Fruit fly (Drosophila melanogaster): ENCODE data around the gene CG5989.

Gene CG5989

dm6 chr3L:8553125-8553524, 50.8 kb downstream of the CG5989 start (continued):
- TF ChIP-seq bcd (GFP tag; optimal IDR thresholded peaks at IDR 0.05) (no peak), CG6689 (GFP tag; IDR thresholded peaks at IDR 0.05) (0 out of 2 replicates have a peak, but pooled peaks have one; percentile 15), Dip2 (GFP tag; IDR thresholded peaks at IDR 0.05) (no peak), bsh (GFP tag; optimal IDR thresholded peaks at IDR 0.05) (peak in 1 of 2 experiments; percentile 11), sug (tag; optimal IDR thresholded peaks at IDR 0.05) (peak; percentile 6), croc (GFP tag; conservative IDR thresholded peaks at IDR 0.05) (no peak), CG13296 (GFP tag; optimal IDR thresholded peaks at IDR 0.05) (no peak), CG2116 (GFP tag; optimal IDR thresholded peaks at IDR 0.05) (no peak), CG5180 (GFP tag; optimal IDR thresholded peaks at IDR 0.05) (no peak), en (GFP tag; optimal IDR thresholded peaks at IDR 0.05) (no peak), phol (tag; optimal IDR thresholded peaks at IDR 0.05) (no peak), CG7745 (tag; optimal IDR thresholded peaks at IDR 0.05) (no peak), CG1603 (tag; optimal IDR thresholded peaks at IDR 0.05) (no peak), kay (GFP tag; optimal IDR thresholded peaks at IDR 0.05) (no peak), CG12744 (GFP tag; optimal IDR thresholded peaks at IDR 0.05) (no peak), NfI (GFP tag; optimal IDR thresholded peaks at IDR 0.05) (no peak), CG30020 (tag; optimal IDR thresholded peaks at IDR 0.05) (no peak), MESR4 (GFP tag; optimal IDR thresholded peaks at IDR 0.05) (no peak), CG16813 (GFP tag; IDR thresholded peaks at IDR 0.05; ENCODE audit: partially characterized antibody) (no peak), ind (GFP tag; optimal IDR thresholded peaks at IDR 0.05) (no peak), Myb (GFP tag; optimal IDR thresholded peaks at IDR 0.05) (no peak), dm (GFP tag; optimal IDR thresholded peaks at IDR 0.05) (no peak), Tbp (GFP tag; optimal IDR thresholded peaks at IDR 0.05) (no peak), slou (GFP tag; optimal IDR thresholded peaks at IDR 0.05) (no peak), Hr3 (GFP tag; optimal IDR thresholded peaks at IDR 0.05) (no peak), CG7556 (GFP tag; optimal IDR thresholded peaks at IDR 0.05) (no peak), CG15073 (GFP tag; optimal IDR thresholded peaks at IDR 0.05) (no peak), pros (GFP tag; optimal IDR thresholded peaks at IDR 0.05) (no peak), fru (optimal IDR thresholded peaks at IDR 0.05) (no peak), CG15601 (tag; optimal IDR thresholded peaks at IDR 0.05) (no peak), E2f2 (GFP tag; IDR thresholded peaks at IDR 0.05) (no peak), rib (GFP tag; IDR thresholded peaks at IDR 0.05) (no peak), ara (GFP tag; IDR thresholded peaks at IDR 0.05) (no peak), aop (GFP tag; IDR thresholded peaks at IDR 0.05) (no peak; the same call in 1 of the 2 replicates), CG3065 (GFP tag; optimal IDR thresholded peaks at IDR 0.05) (no peak), CG9932 (GFP tag; IDR thresholded peaks at IDR 0.05) (peak; percentile 56; the same call in 1 of the 2 replicates), maf-S (GFP tag; optimal IDR thresholded peaks at IDR 0.05) (no peak), pb (GFP tag; optimal IDR thresholded peaks at IDR 0.05) (no peak), odd (GFP tag; optimal IDR thresholded peaks at IDR 0.05) (no peak), CG32532 (GFP tag; IDR thresholded peaks at IDR 0.05) (peak; percentile 42; the same call in 1 of the 2 replicates), Xrp1 (GFP tag; IDR thresholded peaks at IDR 0.05) (no peak), Ets65A (GFP tag) (no peak), CG10462 (GFP tag; optimal IDR thresholded peaks at IDR 0.05) (no peak), pho (GFP tag; optimal IDR thresholded peaks at IDR 0.05) (no peak), Blimp-1 (GFP tag; optimal IDR thresholded peaks at IDR 0.05) (peak; percentile 0), btn (GFP tag; optimal IDR thresholded peaks at IDR 0.05) (no peak), luna (GFP tag; optimal IDR thresholded peaks at IDR 0.05) (no peak), CG17802 (tag; optimal IDR thresholded peaks at IDR 0.05) (no peak), Hey (tag; optimal IDR thresholded peaks at IDR 0.05) (no peak), CG11695 (GFP tag; IDR thresholded peaks at IDR 0.05) (no peak), TFAM (GFP tag; optimal IDR thresholded peaks at IDR 0.05) (no peak), Hmr (GFP tag; optimal IDR thresholded peaks at IDR 0.05) (no peak), insv (GFP tag; optimal IDR thresholded peaks at IDR 0.05) (no peak)
